Worm (Caenorhabditis elegans) whole organism, early embryonic: Measurements from ENCODE around the gene tag-180.

Experiments used
- ama-1 ChIP-seq: fragments of 150-350 bp; optimal IDR thresholded peaks from 2 replicates; lab custom pipeline; 2014
- ets-7 ChIP-seq: sonication (generic microtip); optimal IDR thresholded peaks from 2 replicates; lab custom pipeline; 2016; ENCODE audit warnings: missing genotype, missing genetic modification characterization, missing compliant biosample characterization
- scrt-1 ChIP-seq: fragments of 200-800 bp; sonication (Bioruptor generic); IDR thresholded peaks from 2 replicates; pipeline ENCODE4 v1.3.6; 2022; ENCODE audit warnings: missing genetic modification characterization, missing compliant biosample characterization

DNA sequence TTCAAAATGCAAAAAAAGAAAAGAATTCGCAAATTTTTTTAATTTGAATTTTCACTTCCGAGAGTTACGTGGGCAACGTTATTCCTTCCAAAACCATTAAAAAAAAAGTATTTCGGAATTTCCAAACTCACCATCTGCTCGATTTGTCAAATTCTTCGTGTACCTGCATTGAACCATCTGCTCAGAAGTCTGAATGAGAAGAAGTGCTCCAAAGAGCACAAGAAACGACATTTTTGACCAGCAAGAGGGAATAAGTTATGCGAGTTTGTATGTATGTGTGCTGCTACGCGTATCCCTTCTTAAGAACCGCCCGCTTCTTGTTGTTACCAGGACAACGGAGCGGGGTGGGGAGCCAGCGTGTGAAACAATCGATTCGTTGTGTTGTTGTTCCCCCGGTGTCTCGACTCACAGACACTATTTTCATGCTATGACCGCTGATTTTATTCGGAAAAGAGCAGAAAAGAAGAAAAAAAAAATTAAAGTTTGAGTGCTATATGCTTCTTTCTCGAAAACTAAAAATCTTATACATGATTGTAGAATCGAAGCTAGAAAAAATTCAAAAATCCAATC is 14.2 kb upstream of the tag-180 start, which contains the start of gene lgc-20:
- no peak for TF ChIP-seq ets-7 (tag; lab: Kevin White, UChicago)
- no peak for TF ChIP-seq ama-1 (lab: Kevin White, UChicago)
- TF ChIP-seq scrt-1 (GFP tag; lab: Robert Waterston, UW): no peak
